Fruit fly (Drosophila melanogaster) whole organism, embryonic: ENCODE measurements around the gene CG33773.

Source experiments
- Antp ChIP-seq: fragments of 200-800 bp; sonication (Bioruptor generic); optimal IDR thresholded peaks from 3 replicates; lab custom pipeline; 2016; ENCODE audit warnings: missing biosample characterization, missing genetic modification characterization
- B-H1 ChIP-seq: fragments of 200-800 bp; sonication (Bioruptor generic); IDR thresholded peaks from 3 replicates; pipeline ENCODE4 v1.3.6; 2022; ENCODE audit warnings: missing biosample characterization, missing genetic modification characterization
- Bdp1 ChIP-seq: fragments of 200-800 bp; sonication (Bioruptor generic); optimal IDR thresholded peaks from 3 replicates; lab custom pipeline; 2016; ENCODE audit warnings: missing biosample characterization, missing genetic modification characterization
- BtbVII ChIP-seq: fragments of 200-800 bp; sonication (Bioruptor generic); optimal IDR thresholded peaks from 3 replicates; lab custom pipeline; 2017; ENCODE audit warnings: missing biosample characterization, mild to moderate bottlenecking, missing genetic modification characterization
- CG12942 ChIP-seq: fragments of 200-800 bp; sonication (Bioruptor generic); optimal IDR thresholded peaks from 3 replicates; lab custom pipeline; 2016; ENCODE audit warnings: missing biosample characterization, missing genetic modification characterization
- CG14860 ChIP-seq: fragments of 200-800 bp; sonication (Bioruptor generic); IDR thresholded peaks from 3 replicates; pipeline ENCODE4 v1.3.6; 2022; ENCODE audit warnings: missing biosample characterization, missing genetic modification characterization; ENCODE audit not compliant: partially characterized antibody
- CG1602 ChIP-seq: fragments of 200-800 bp; sonication (Bioruptor generic); optimal IDR thresholded peaks from 3 replicates; lab custom pipeline; 2016; ENCODE audit warnings: missing biosample characterization, missing genetic modification characterization
- CG32772 ChIP-seq: fragments of 200-800 bp; sonication (Bioruptor generic); IDR thresholded peaks from 2 replicates; pipeline ENCODE4 v1.3.6; 2022; ENCODE audit warnings: missing biosample characterization, missing genetic modification characterization
- CG34422 ChIP-seq: fragments of 200-800 bp; sonication (Bioruptor generic); IDR thresholded peaks from 3 replicates; pipeline ENCODE4 v1.3.6; 2022; ENCODE audit warnings: missing biosample characterization, missing genetic modification characterization
- CG3847 ChIP-seq: fragments of 200-800 bp; sonication (Bioruptor generic); IDR thresholded peaks from 2 replicates; pipeline ENCODE4 v1.3.6; 2022; ENCODE audit warnings: missing biosample characterization, missing genetic modification characterization
- CG7271 ChIP-seq: fragments of 200-800 bp; sonication (Bioruptor generic); optimal IDR thresholded peaks from 2 replicates; lab custom pipeline; 2018; ENCODE audit warnings: missing biosample characterization, mild to moderate bottlenecking, missing genetic modification characterization, moderate library complexity
- CG7372 ChIP-seq: fragments of 200-800 bp; sonication (Bioruptor generic); IDR thresholded peaks from 2 replicates; pipeline ENCODE4 v1.3.6; 2022; ENCODE audit warnings: missing biosample characterization, missing genetic modification characterization
- CG7745 ChIP-seq: fragments of 200-800 bp; sonication (Bioruptor generic); optimal IDR thresholded peaks from 2 replicates; lab custom pipeline; 2018; ENCODE audit warnings: missing biosample characterization, mild to moderate bottlenecking, missing genetic modification characterization, moderate library complexity
- CG9437 ChIP-seq: fragments of 200-800 bp; sonication (Bioruptor generic); optimal IDR thresholded peaks from 2 replicates; lab custom pipeline; 2018; ENCODE audit warnings: missing biosample characterization, mild to moderate bottlenecking, missing genetic modification characterization
- Camta ChIP-seq: fragments of 200-800 bp; sonication (Bioruptor generic); optimal IDR thresholded peaks from 2 replicates; lab custom pipeline; 2016; ENCODE audit warnings: missing biosample characterization, missing genetic modification characterization
- Dfd ChIP-seq, 2 experiments: fragments of >200 bp; optimal IDR thresholded peaks; 2 replicates each; lab custom pipeline; 2017; ENCODE audit warnings: missing biosample characterization in 2 of 2, missing genetic modification characterization in 2 of 2
- Elba2 ChIP-seq: fragments of 200-800 bp; sonication (Bioruptor generic); optimal IDR thresholded peaks from 3 replicates; lab custom pipeline; 2016; ENCODE audit warnings: missing biosample characterization, missing genetic modification characterization
- Ets97D ChIP-seq: fragments of 200-800 bp; sonication (Bioruptor generic); optimal IDR thresholded peaks from 3 replicates; lab custom pipeline; 2016; ENCODE audit warnings: missing biosample characterization, missing genetic modification characterization
- H15 ChIP-seq: fragments of 200-800 bp; sonication (Bioruptor generic); IDR thresholded peaks from 3 replicates; pipeline ENCODE4 v1.3.6; 2022; ENCODE audit warnings: missing biosample characterization, missing genetic modification characterization
- Hsf ChIP-seq: fragments of 200-800 bp; sonication (Bioruptor generic); optimal IDR thresholded peaks from 3 replicates; lab custom pipeline; 2016; ENCODE audit warnings: missing biosample characterization, missing genetic modification characterization
- Max ChIP-seq: fragments of 200-800 bp; sonication (Bioruptor generic); optimal IDR thresholded peaks from 2 replicates; lab custom pipeline; 2016; ENCODE audit warnings: missing biosample characterization, mild to moderate bottlenecking, missing genetic modification characterization
- Meics ChIP-seq: fragments of 200-800 bp; sonication (Bioruptor generic); optimal IDR thresholded peaks from 2 replicates; lab custom pipeline; 2017; ENCODE audit warnings: missing biosample characterization, mild to moderate bottlenecking, missing genetic modification characterization
- NC2α ChIP-seq: fragments of 200-800 bp; sonication (Bioruptor generic); optimal IDR thresholded peaks from 2 replicates; lab custom pipeline; 2016; ENCODE audit warnings: missing biosample characterization, missing genetic modification characterization
- Rx ChIP-seq: fragments of 200-800 bp; sonication (Bioruptor generic); IDR thresholded peaks from 2 replicates; pipeline ENCODE4 v1.3.6; 2022; ENCODE audit warnings: missing biosample characterization, missing genetic modification characterization
- Scr ChIP-seq: fragments of 200-800 bp; sonication (Bioruptor generic); IDR thresholded peaks from 2 replicates; pipeline ENCODE4 v1.3.6; 2022; ENCODE audit warnings: missing biosample characterization, missing genetic modification characterization; ENCODE audit not compliant: partially characterized antibody
- Side ChIP-seq: fragments of 200-800 bp; sonication (Bioruptor generic); optimal IDR thresholded peaks from 2 replicates; lab custom pipeline; 2016; ENCODE audit warnings: missing biosample characterization, missing genetic modification characterization
- Sox100B ChIP-seq: fragments of 200-800 bp; sonication (Bioruptor generic); optimal IDR thresholded peaks from 3 replicates; lab custom pipeline; 2018; ENCODE audit warnings: missing biosample characterization, mild to moderate bottlenecking, missing genetic modification characterization
- ab ChIP-seq: fragments of 200-800 bp; sonication (Bioruptor generic); optimal IDR thresholded peaks from 2 replicates; lab custom pipeline; 2016; ENCODE audit warnings: missing biosample characterization, missing genetic modification characterization
- bowl ChIP-seq: fragments of 200-800 bp; sonication (Bioruptor generic); IDR thresholded peaks from 2 replicates; pipeline ENCODE4 v1.3.6; 2022; ENCODE audit warnings: missing biosample characterization, missing genetic modification characterization
- bsh ChIP-seq, 2 experiments: fragments of 200-800 bp; sonication (Bioruptor generic); optimal IDR thresholded peaks; 2 replicates each; lab custom pipeline; 2017 to 2018; ENCODE audit warnings: mild to moderate bottlenecking in 2 of 2, missing biosample characterization in 2 of 2, missing genetic modification characterization in 2 of 2, moderate library complexity in 1 of 2
- cad ChIP-seq: fragments of >200 bp; optimal IDR thresholded peaks from 2 replicates; lab custom pipeline; 2017; ENCODE audit warnings: missing biosample characterization, missing genetic modification characterization
- caup ChIP-seq: fragments of 200-800 bp; sonication (Bioruptor generic); optimal IDR thresholded peaks from 3 replicates; lab custom pipeline; 2017; ENCODE audit warnings: missing biosample characterization, mild to moderate bottlenecking, missing genetic modification characterization, moderate library complexity; ENCODE audit not compliant: severe bottlenecking
- croc ChIP-seq: fragments of 200-800 bp; sonication (Bioruptor generic); conservative IDR thresholded peaks from 3 replicates; pipeline ENCODE4 v1.3.6; 2022; ENCODE audit warnings: missing biosample characterization, missing genetic modification characterization
- dpn ChIP-seq, 2 experiments: fragments of 200-800 bp; sonication (Bioruptor generic); optimal IDR thresholded peaks; 3 replicates each; lab custom pipeline; 2016; ENCODE audit warnings: missing biosample characterization in 2 of 2, missing genetic modification characterization in 2 of 2
- gfzf ChIP-seq: fragments of 200-800 bp; sonication (Bioruptor generic); optimal IDR thresholded peaks from 2 replicates; lab custom pipeline; 2016; ENCODE audit warnings: missing biosample characterization, mild to moderate bottlenecking, missing genetic modification characterization, moderate library complexity
- lmd ChIP-seq: fragments of 200-800 bp; sonication (Bioruptor generic); IDR thresholded peaks from 2 replicates; pipeline ENCODE4 v1.3.6; 2022; ENCODE audit warnings: missing biosample characterization, missing genetic modification characterization
- lola ChIP-seq, 3 experiments: fragments of >200 bp in 2 of 3; fragments of 200-800 bp in 1 of 3; sonication (Bioruptor generic) in 1 of 3; optimal IDR thresholded peaks; 2 replicates each; lab custom pipeline; 2017 to 2019; ENCODE audit warnings: missing biosample characterization in 3 of 3, missing genetic modification characterization in 3 of 3, mild to moderate bottlenecking in 1 of 3, moderate library complexity in 1 of 3
- maf-S ChIP-seq: fragments of 200-800 bp; sonication (Bioruptor generic); optimal IDR thresholded peaks from 2 replicates; lab custom pipeline; 2016; ENCODE audit warnings: missing biosample characterization, missing genetic modification characterization
- nerfin-2 ChIP-seq: fragments of 200-800 bp; sonication (Bioruptor generic); IDR thresholded peaks from 2 replicates; pipeline ENCODE4 v1.3.6; 2022; ENCODE audit warnings: missing biosample characterization, missing genetic modification characterization; ENCODE audit not compliant: partially characterized antibody
- sc ChIP-seq, 3 experiments: fragments of >200 bp in 2 of 3; fragments of 200-800 bp in 1 of 3; sonication (Bioruptor generic) in 1 of 3; optimal IDR thresholded peaks; 2 replicates in 2 of 3; 3 replicates in 1 of 3; lab custom pipeline; 2017; ENCODE audit warnings: mild to moderate bottlenecking in 1 of 3, missing biosample characterization in 1 of 3, missing genetic modification characterization in 1 of 3, missing genetic modification reagents in 1 of 3
- schlank ChIP-seq: fragments of 200-800 bp; sonication (Bioruptor generic); optimal IDR thresholded peaks from 2 replicates; lab custom pipeline; 2018; ENCODE audit warnings: missing biosample characterization, mild to moderate bottlenecking, missing genetic modification characterization
- shn ChIP-seq: fragments of 200-800 bp; sonication (Bioruptor generic); optimal IDR thresholded peaks from 3 replicates; lab custom pipeline; 2016; ENCODE audit warnings: missing biosample characterization, missing genetic modification characterization
- sr ChIP-seq: fragments of 200-800 bp; sonication (Bioruptor generic); IDR thresholded peaks from 3 replicates; pipeline ENCODE4 v1.3.6; 2022; ENCODE audit warnings: missing biosample characterization, missing genetic modification characterization
- sug ChIP-seq: fragments of 200-800 bp; optimal IDR thresholded peaks from 2 replicates; lab custom pipeline; 2019; ENCODE audit warnings: missing biosample characterization, mild to moderate bottlenecking, missing genetic modification characterization, moderate library complexity
- tx ChIP-seq: fragments of 200-800 bp; sonication (Bioruptor generic); optimal IDR thresholded peaks from 2 replicates; lab custom pipeline; 2016; ENCODE audit warnings: missing biosample characterization, missing genetic modification characterization
- vfl ChIP-seq: fragments of 200-800 bp; sonication (Bioruptor generic); optimal IDR thresholded peaks from 2 replicates; lab custom pipeline; 2016; ENCODE audit warnings: missing biosample characterization, missing genetic modification characterization
- wek ChIP-seq: fragments of 200-800 bp; sonication (Bioruptor generic); optimal IDR thresholded peaks from 3 replicates; lab custom pipeline; 2018; ENCODE audit warnings: missing biosample characterization, mild to moderate bottlenecking, missing genetic modification characterization, moderate library complexity
- z ChIP-seq: fragments of 200-800 bp; sonication (Bioruptor generic); IDR thresholded peaks from 3 replicates; pipeline ENCODE4 v1.3.6; 2022; ENCODE audit warnings: missing biosample characterization, missing genetic modification characterization
- zf30C ChIP-seq: fragments of 200-800 bp; sonication (Bioruptor generic); optimal IDR thresholded peaks from 3 replicates; lab custom pipeline; 2018; ENCODE audit warnings: missing biosample characterization, mild to moderate bottlenecking, missing genetic modification characterization

Gene CG33773

DNA sequence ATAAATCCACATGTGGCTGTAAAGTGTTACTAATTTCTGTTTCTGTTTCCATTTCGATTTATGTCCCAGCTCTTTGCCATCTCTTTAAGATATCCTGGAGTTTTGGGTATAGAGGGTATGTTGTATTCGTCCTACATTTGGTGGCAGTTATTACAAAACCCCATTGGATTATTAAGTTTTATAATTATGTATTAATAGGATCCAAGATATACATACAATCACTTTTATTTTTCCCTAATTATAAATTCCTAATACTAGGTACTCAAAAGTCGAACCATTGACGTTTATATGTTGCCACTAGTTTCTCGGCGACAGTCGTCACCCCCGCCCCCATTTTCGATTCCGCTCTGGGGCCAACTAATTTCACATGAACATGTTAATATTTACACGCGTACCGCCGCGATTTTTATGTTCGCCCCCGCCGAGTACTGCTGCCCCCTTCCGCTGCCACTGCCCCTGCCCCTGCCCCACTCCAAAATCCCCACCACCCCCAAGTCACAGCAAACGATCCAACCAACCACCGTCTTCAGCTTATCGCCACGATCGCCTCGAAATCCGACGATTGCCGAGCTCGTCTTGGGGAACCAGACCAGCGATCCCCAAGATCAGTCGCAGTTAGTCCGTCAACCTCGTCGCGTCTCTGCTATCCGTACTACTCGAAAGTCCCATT, 29.6 kb downstream of the CG33773 start, which contains the start of gene Sox100B (continued):
- no peak for TF ChIP-seq Dfd (GFP tag; optimal IDR thresholded peaks at IDR 0.05; lab: Kevin White, UChicago)
- TF ChIP-seq zf30C (GFP tag; lab: Kevin White, UChicago), result no peak
- TF ChIP-seq sr (GFP tag; lab: Robert Waterston, UW), result no peak
- TF ChIP-seq Scr (GFP tag; lab: Robert Waterston, UW), result no peak
- peak in 1 of 3 experiments; percentile 87 for TF ChIP-seq lola (GFP tag; optimal IDR thresholded peaks at IDR 0.05; lab: Kevin White, UChicago)
- no peak for TF ChIP-seq Side
- TF ChIP-seq cad (GFP tag; lab: Kevin White, UChicago), result no peak
- TF ChIP-seq tx (GFP tag; lab: Kevin White, UChicago), result no peak
- peak; percentile 17 for TF ChIP-seq CG9437 (GFP tag; lab: Kevin White, UChicago)
- TF ChIP-seq Meics, result peak; percentile 14
- TF ChIP-seq Elba2, result peak; percentile 27
- TF ChIP-seq Sox100B (GFP tag; lab: Kevin White, UChicago), result peak; percentile 78
- no peak for TF ChIP-seq ab (GFP tag; lab: Kevin White, UChicago)
- 0 out of 3 replicates have a peak, but pooled peaks have one; percentile 38 for TF ChIP-seq B-H1
- TF ChIP-seq wek, result no peak
- peak in 1 of 2 experiments; percentile 84 for TF ChIP-seq bsh (GFP tag; optimal IDR thresholded peaks at IDR 0.05; lab: Kevin White, UChicago)
- TF ChIP-seq Camta (GFP tag; lab: Kevin White, UChicago), result peak; percentile 18
- TF ChIP-seq NC2α (GFP tag; lab: Kevin White, UChicago), result no peak
- no peak for TF ChIP-seq bowl (GFP tag; lab: Robert Waterston, UW)
- no peak for TF ChIP-seq maf-S (GFP tag; lab: Kevin White, UChicago)
- TF ChIP-seq sug (tag; lab: Kevin White, UChicago), result peak; percentile 8
- no peak for TF ChIP-seq CG14860 (GFP tag; lab: Robert Waterston, UW)
- TF ChIP-seq CG34422 (GFP tag; lab: Robert Waterston, UW), result peak; percentile 78; the same call in 2 of the 3 replicates
- peak; percentile 70 for TF ChIP-seq lmd
- no peak for TF ChIP-seq CG7745 (tag; lab: Kevin White, UChicago)
- TF ChIP-seq caup, result no peak
- no peak for TF ChIP-seq Bdp1 (GFP tag; lab: Kevin White, UChicago)
- TF ChIP-seq croc (GFP tag; lab: Robert Waterston, UW), result peak; percentile 65
- TF ChIP-seq nerfin-2 (GFP tag; lab: Robert Waterston, UW), result no peak
- peak; percentile 22 for TF ChIP-seq CG12942 (GFP tag; lab: Kevin White, UChicago)
- TF ChIP-seq Rx, result peak; percentile 42; the same call in 1 of the 2 replicates
- TF ChIP-seq Hsf (GFP tag; lab: Kevin White, UChicago), result peak; percentile 64
- peak; percentile 69 for TF ChIP-seq CG1602
- no peak for TF ChIP-seq schlank (tag; lab: Kevin White, UChicago)
- no peak for TF ChIP-seq z (GFP tag; lab: Robert Waterston, UW)
- peak in 1 of 2 experiments; percentile 37 for TF ChIP-seq dpn (GFP tag; optimal IDR thresholded peaks at IDR 0.05; lab: Kevin White, UChicago)
- no peak for TF ChIP-seq gfzf (GFP tag; lab: Kevin White, UChicago)
- no peak for TF ChIP-seq BtbVII (GFP tag; lab: Kevin White, UChicago)
- TF ChIP-seq CG7372, result no peak; the same call in 1 of the 2 replicates
- no peak for TF ChIP-seq shn
- no peak for TF ChIP-seq vfl (GFP tag; lab: Kevin White, UChicago)
- TF ChIP-seq CG7271 (tag; lab: Kevin White, UChicago), result peak; percentile 49
- no peak for TF ChIP-seq Ets97D (GFP tag; lab: Kevin White, UChicago)
- TF ChIP-seq sc (optimal IDR thresholded peaks at IDR 0.05; lab: Kevin White, UChicago), result no peak
- peak; percentile 54 for TF ChIP-seq sc (GFP tag; optimal IDR thresholded peaks at IDR 0.05; lab: Kevin White, UChicago)
- 0 out of 2 replicates have a peak, but pooled peaks have one; percentile 32 for TF ChIP-seq CG3847
- peak; percentile 33 for TF ChIP-seq Max (GFP tag; lab: Kevin White, UChicago)
- TF ChIP-seq Antp (GFP tag; lab: Kevin White, UChicago), result no peak
- 0 out of 3 replicates have a peak, but pooled peaks have one; percentile 31 for TF ChIP-seq H15 (GFP tag; lab: Robert Waterston, UW)
- TF ChIP-seq CG32772 (GFP tag; lab: Robert Waterston, UW), result peak; percentile 74
